Fruit fly (Drosophila melanogaster): ENCODE measurements around the gene Sec61gamma.

The Sec61gamma gene

DNA sequence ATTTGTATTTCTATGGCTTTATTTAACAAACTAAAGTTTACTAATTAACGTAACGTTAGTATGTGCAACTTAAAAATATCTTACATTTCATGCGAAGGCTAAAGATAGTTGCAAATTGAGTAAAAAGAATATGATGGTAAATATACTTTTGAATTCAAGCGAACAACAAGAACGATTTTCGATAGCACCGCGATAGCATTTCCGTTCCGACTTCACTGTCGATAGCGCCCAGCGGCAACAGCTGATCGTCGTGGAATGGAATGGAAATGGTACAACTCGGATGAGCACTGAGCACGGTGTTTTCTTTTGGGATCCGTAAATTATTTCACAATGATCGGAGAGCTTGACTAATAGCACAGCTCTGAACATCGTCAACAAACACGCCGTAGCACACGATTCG, 29.7 kb upstream of the Sec61gamma start (continued):
- TF ChIP-seq Elba2 (GFP tag; optimal IDR thresholded peaks at IDR 0.05): no peak
- TF ChIP-seq CG8944 (GFP tag; optimal IDR thresholded peaks at IDR 0.05): no peak
- TF ChIP-seq ttk (GFP tag; IDR thresholded peaks at IDR 0.05): no peak
- peak; percentile 34; the same call in 1 of the 2 replicates for TF ChIP-seq amos (GFP tag; IDR thresholded peaks at IDR 0.05; ENCODE audit: partially characterized antibody)
- TF ChIP-seq CG5180 (GFP tag; optimal IDR thresholded peaks at IDR 0.05): no peak
- TF ChIP-seq dpn (GFP tag; optimal IDR thresholded peaks at IDR 0.05): peak in 1 of 2 experiments; percentile 43
- TF ChIP-seq insv (GFP tag; optimal IDR thresholded peaks at IDR 0.05): peak in 1 of 2 experiments; percentile 37
- no peak for TF ChIP-seq Camta (GFP tag; optimal IDR thresholded peaks at IDR 0.05)
- peak; percentile 19 for TF ChIP-seq CG2202 (tag; optimal IDR thresholded peaks at IDR 0.05)
- TF ChIP-seq CG13775 (GFP tag; optimal IDR thresholded peaks at IDR 0.05): peak; percentile 64
- TF ChIP-seq nau (GFP tag; optimal IDR thresholded peaks at IDR 0.05): no peak
- TF ChIP-seq da (GFP tag; optimal IDR thresholded peaks at IDR 0.05): no peak
- no peak for TF ChIP-seq CG3847 (GFP tag; IDR thresholded peaks at IDR 0.05)
- no peak for TF ChIP-seq fd102C (GFP tag; optimal IDR thresholded peaks at IDR 0.05)
- peak; percentile 0 for TF ChIP-seq ems (GFP tag; optimal IDR thresholded peaks at IDR 0.05)
- TF ChIP-seq Awh (GFP tag; IDR thresholded peaks at IDR 0.05): peak; percentile 30; the same call in 1 of the 2 replicates
- TF ChIP-seq MBD-R2 (GFP tag; IDR thresholded peaks at IDR 0.05): peak; percentile 76
- no peak for TF ChIP-seq B-H1 (GFP tag; IDR thresholded peaks at IDR 0.05)
- no peak for TF ChIP-seq tx (GFP tag; optimal IDR thresholded peaks at IDR 0.05)
- TF ChIP-seq CG15696 (tag; optimal IDR thresholded peaks at IDR 0.05): no peak
- 0 out of 2 replicates have a peak, but pooled peaks have one; percentile 9 for TF ChIP-seq gsb (GFP tag; IDR thresholded peaks at IDR 0.05)
- peak; percentile 35 for TF ChIP-seq CG13624 (GFP tag; optimal IDR thresholded peaks at IDR 0.05)
- peak; percentile 5 for TF ChIP-seq Xbp1 (GFP tag; optimal IDR thresholded peaks at IDR 0.05)
- TF ChIP-seq CG30431 (GFP tag; optimal IDR thresholded peaks at IDR 0.05): no peak
- TF ChIP-seq dmrt11E (tag; optimal IDR thresholded peaks at IDR 0.05): peak; percentile 11
- no peak for TF ChIP-seq jigr1 (GFP tag; IDR thresholded peaks at IDR 0.05)
- no peak for TF ChIP-seq dysf (GFP tag; IDR thresholded peaks at IDR 0.05)
- TF ChIP-seq CG11560 (tag; IDR thresholded peaks at IDR 0.05): no peak
- TF ChIP-seq CG7928 (GFP tag; optimal IDR thresholded peaks at IDR 0.05): peak; percentile 1
- peak; percentile 8 for TF ChIP-seq CG8924 (tag; optimal IDR thresholded peaks at IDR 0.05)
- TF ChIP-seq CrebB (tag; optimal IDR thresholded peaks at IDR 0.05): peak; percentile 81
- TF ChIP-seq kni (GFP tag; optimal IDR thresholded peaks at IDR 0.05): peak; percentile 37
- TF ChIP-seq run (tag; optimal IDR thresholded peaks at IDR 0.05): no peak
- TF ChIP-seq jing (GFP tag; optimal IDR thresholded peaks at IDR 0.05): no peak
- peak; percentile 10 for TF ChIP-seq CG7556 (GFP tag; optimal IDR thresholded peaks at IDR 0.05)
- peak; percentile 60 for TF ChIP-seq CG6683 (GFP tag; optimal IDR thresholded peaks at IDR 0.05)
- peak; percentile 55 for TF ChIP-seq CG2875 (GFP tag; optimal IDR thresholded peaks at IDR 0.05)
- peak; percentile 86 for TF ChIP-seq HLHmδ (GFP tag; optimal IDR thresholded peaks at IDR 0.05)
- no peak for TF ChIP-seq CG9817 (tag; optimal IDR thresholded peaks at IDR 0.05)
- no peak for TF ChIP-seq Neu2 (GFP tag; optimal IDR thresholded peaks at IDR 0.05; ENCODE audit: borderline replicate concordance)
- TF ChIP-seq CG43689 (GFP tag; IDR thresholded peaks at IDR 0.05): no peak
- TF ChIP-seq Stat92E (GFP tag; optimal IDR thresholded peaks at IDR 0.05): no peak
- TF ChIP-seq ATbp (GFP tag; optimal IDR thresholded peaks at IDR 0.05): peak; percentile 60
- TF ChIP-seq sisA (GFP tag; IDR thresholded peaks at IDR 0.05): no peak
- peak; percentile 43 for TF ChIP-seq CG12299 (tag; optimal IDR thresholded peaks at IDR 0.05)
- TF ChIP-seq CG12391 (tag; optimal IDR thresholded peaks at IDR 0.05): peak; percentile 61
- TF ChIP-seq Hr3 (GFP tag; optimal IDR thresholded peaks at IDR 0.05): no peak
- TF ChIP-seq Mes4 (GFP tag; optimal IDR thresholded peaks at IDR 0.05): peak; percentile 61
- no peak for TF ChIP-seq CG17612 (GFP tag; IDR thresholded peaks at IDR 0.05)
- TF ChIP-seq CG9797 (GFP tag; optimal IDR thresholded peaks at IDR 0.05): peak; percentile 34
- no peak for TF ChIP-seq zf30C (GFP tag; optimal IDR thresholded peaks at IDR 0.05)

All from whole organism, embryonic.